Fruit fly (Drosophila melanogaster): ENCODE measurements around the gene CG6296.

DNA sequence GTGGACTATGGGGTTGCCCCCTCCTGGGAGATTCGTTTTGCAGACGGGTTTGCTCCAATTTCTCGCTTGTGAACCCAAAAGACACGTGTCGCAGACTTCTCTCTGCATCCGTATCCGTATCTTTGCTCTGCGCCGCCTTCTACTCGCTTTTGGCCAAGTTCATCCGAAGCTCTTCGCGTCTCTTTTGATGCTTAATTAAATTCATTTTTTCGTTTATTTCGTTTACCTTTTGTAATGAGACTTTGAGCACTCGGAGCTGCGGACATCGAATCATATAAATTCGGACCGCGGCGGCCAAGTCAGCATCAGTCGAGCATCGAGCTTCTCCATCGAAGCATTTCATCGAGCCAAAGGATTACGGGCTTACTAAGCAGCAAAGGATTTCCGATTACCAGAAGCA is 10.7 kb downstream of the CG6296 start, which contains the start of gene TwdlC:
- TF ChIP-seq Ets21C (GFP tag; optimal IDR thresholded peaks at IDR 0.05): no peak
- TF ChIP-seq Lpt (GFP tag; optimal IDR thresholded peaks at IDR 0.05): no peak
- no peak for TF ChIP-seq Hr4 (GFP tag; optimal IDR thresholded peaks at IDR 0.05)
- no peak for TF ChIP-seq spab (GFP tag; optimal IDR thresholded peaks at IDR 0.05)

Data from whole organism, prepupa.